Worm (Caenorhabditis elegans) whole organism, late embryonic: ENCODE results near the gene K12H6.9.

Source experiments
- K09A11.1 ChIP-seq: sonication (generic microtip); optimal IDR thresholded peaks from 2 replicates; lab custom pipeline; 2017; ENCODE audit warnings: antibody characterized with exemption, mild to moderate bottlenecking, missing genetic modification characterization, missing compliant biosample characterization; ENCODE audit not compliant: insufficient read depth
- ama-1 ChIP-seq: fragments of 150-350 bp; optimal IDR thresholded peaks from 2 replicates; lab custom pipeline; 2014
- ceh-2 ChIP-seq: sonication (generic microtip); optimal IDR thresholded peaks from 2 replicates; lab custom pipeline; 2016; ENCODE audit warnings: missing genotype, missing genetic modification characterization, missing compliant biosample characterization
- fax-1 ChIP-seq: sonication (generic microtip); optimal IDR thresholded peaks from 2 replicates; lab custom pipeline; 2016; ENCODE audit warnings: missing genotype, missing genetic modification characterization, missing compliant biosample characterization
- gmeb-2 ChIP-seq: sonication (generic microtip); optimal IDR thresholded peaks from 2 replicates; lab custom pipeline; 2016; ENCODE audit warnings: missing genetic modification characterization, inconsistent platforms, missing compliant biosample characterization
- hlh-6 ChIP-seq: sonication (generic microtip); optimal IDR thresholded peaks from 2 replicates; lab custom pipeline; 2016; ENCODE audit warnings: missing genotype, missing genetic modification characterization, missing compliant biosample characterization
- hlh-8 ChIP-seq: sonication (generic microtip); optimal IDR thresholded peaks from 2 replicates; lab custom pipeline; 2016; ENCODE audit warnings: missing genotype, missing genetic modification characterization, missing compliant biosample characterization
- nhr-11 ChIP-seq: fragments of 150-350 bp; optimal IDR thresholded peaks from 2 replicates; lab custom pipeline; 2014; ENCODE audit warnings: missing biosample characterization, missing genetic modification characterization
- pha-4 ChIP-seq: fragments of 150-350 bp; optimal IDR thresholded peaks from 2 replicates; lab custom pipeline; 2018; ENCODE audit warnings: missing biosample characterization, missing genetic modification reagents, missing genetic modification characterization
- unc-3 ChIP-seq, 2 experiments: fragments of 200-800 bp in 1 of 2; sonication (Bioruptor generic) in 1 of 2; sonication (generic microtip) in 1 of 2; conservative IDR thresholded peaks in 1 of 2; optimal IDR thresholded peaks in 1 of 2; 2 replicates each; pipeline versions ENCODE4 v1.3.6 to Lab custom; 2016 to 2022; ENCODE audit warnings: missing compliant biosample characterization in 2 of 2, missing genetic modification characterization in 2 of 2, missing genetic modification reagents in 1 of 2

ce11 chrII:2774904-2775303 lies 49.3 kb upstream of the K12H6.9 start, which contains the start of gene fbxb-111:
- no peak for TF ChIP-seq gmeb-2
- no peak for TF ChIP-seq pha-4 (tag; lab: Kevin White, UChicago)
- TF ChIP-seq fax-1 = no peak
- TF ChIP-seq K09A11.1 (tag; lab: Kevin White, UChicago) = no peak
- no peak for TF ChIP-seq hlh-6 (tag; lab: Kevin White, UChicago)
- no peak for TF ChIP-seq ama-1 (lab: Kevin White, UChicago)
- TF ChIP-seq nhr-11 = no peak
- no peak for TF ChIP-seq unc-3 (GFP tag; conservative IDR thresholded peaks at IDR 0.05; lab: Robert Waterston, UW)
- TF ChIP-seq unc-3 (tag; optimal IDR thresholded peaks at IDR 0.05; lab: Kevin White, UChicago) = no peak
- TF ChIP-seq ceh-2 (tag; lab: Kevin White, UChicago) = no peak
- no peak for TF ChIP-seq hlh-8
